Worm (Caenorhabditis elegans): Measurements from ENCODE around the gene F54C9.9.

DNA sequence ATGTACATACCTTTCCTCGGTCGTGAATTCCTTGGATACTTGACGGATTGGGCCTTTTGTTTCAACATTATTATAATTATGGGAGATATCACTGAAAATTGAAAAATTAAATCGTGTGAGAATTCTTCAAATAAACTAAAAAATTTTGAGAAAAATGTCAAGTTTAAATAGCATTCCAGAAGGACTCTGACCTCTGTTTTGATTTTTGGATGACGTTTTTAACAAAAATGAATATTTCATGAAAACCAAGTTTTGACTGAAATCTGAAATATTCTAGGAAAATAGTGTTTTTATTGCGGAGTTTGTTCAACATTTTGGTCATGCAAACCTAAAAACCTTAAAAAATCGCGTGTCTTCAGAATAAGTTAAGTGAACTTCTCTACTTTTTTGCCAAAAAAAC lies 21.7 kb upstream of the F54C9.9 start, which contains the start of gene glb-27:
- no peak for TF ChIP-seq aptf-2 (GFP tag; conservative IDR thresholded peaks at IDR 0.05)
- TF ChIP-seq K12H6.12 (tag; optimal IDR thresholded peaks at IDR 0.05): no peak
- TF ChIP-seq unc-62 (GFP tag; optimal IDR thresholded peaks at IDR 0.05): no peak
- TF ChIP-seq nhr-90 (tag; optimal IDR thresholded peaks at IDR 0.05): no peak
- TF ChIP-seq xnd-1 (tag; optimal IDR thresholded peaks at IDR 0.05): no peak
- TF ChIP-seq cebp-2 (GFP tag; IDR thresholded peaks at IDR 0.05): no peak
